Fruit fly (Drosophila melanogaster) whole organism, adult: Measurements from ENCODE around the gene Ankle2.

Experiments used
- CG12768 ChIP-seq: fragments of 200-800 bp; sonication (Bioruptor generic); optimal IDR thresholded peaks from 2 replicates; lab custom pipeline; 2017; ENCODE audit warnings: missing biosample characterization, missing genetic modification characterization, mild to moderate bottlenecking, moderate library complexity, missing genetic modification reagents
- CG33017 ChIP-seq: fragments of 200-800 bp; sonication (Bioruptor generic); optimal IDR thresholded peaks from 2 replicates; lab custom pipeline; 2018; ENCODE audit warnings: missing biosample characterization, mild to moderate bottlenecking, missing genetic modification characterization, moderate library complexity
- CG5204 ChIP-seq: fragments of 200-800 bp; sonication (Bioruptor generic); optimal IDR thresholded peaks from 2 replicates; lab custom pipeline; 2016; ENCODE audit warnings: missing biosample characterization, missing genetic modification characterization
- CG7045 ChIP-seq: fragments of 200-800 bp; sonication (Bioruptor generic); optimal IDR thresholded peaks from 2 replicates; lab custom pipeline; 2017; ENCODE audit warnings: missing biosample characterization, mild to moderate bottlenecking, missing genetic modification characterization
- Crg-1 ChIP-seq: fragments of 200-800 bp; sonication (Bioruptor generic); optimal IDR thresholded peaks from 2 replicates; lab custom pipeline; 2016; ENCODE audit warnings: missing biosample characterization, missing genetic modification characterization
- Hr96 ChIP-seq: fragments of 200-800 bp; sonication (Bioruptor generic); optimal IDR thresholded peaks from 2 replicates; lab custom pipeline; 2016; ENCODE audit warnings: missing biosample characterization, missing genetic modification characterization
- Mnt ChIP-seq: fragments of 200-800 bp; sonication (Bioruptor generic); optimal IDR thresholded peaks from 2 replicates; lab custom pipeline; 2016; ENCODE audit warnings: missing biosample characterization, mild to moderate bottlenecking, missing genetic modification characterization
- bab1 ChIP-seq: fragments of 200-800 bp; sonication (Bioruptor generic); optimal IDR thresholded peaks from 3 replicates; lab custom pipeline; 2019; ENCODE audit warnings: missing biosample characterization, mild to moderate bottlenecking, missing genetic modification characterization, moderate library complexity
- cic ChIP-seq: fragments of 200-800 bp; sonication (Bioruptor generic); optimal IDR thresholded peaks from 2 replicates; lab custom pipeline; 2017; ENCODE audit warnings: missing biosample characterization, mild to moderate bottlenecking, missing genetic modification characterization, moderate library complexity
- ovo ChIP-seq: fragments of 200-800 bp; sonication (Bioruptor generic); optimal IDR thresholded peaks from 2 replicates; lab custom pipeline; 2016; ENCODE audit warnings: missing biosample characterization, missing genetic modification characterization

DNA sequence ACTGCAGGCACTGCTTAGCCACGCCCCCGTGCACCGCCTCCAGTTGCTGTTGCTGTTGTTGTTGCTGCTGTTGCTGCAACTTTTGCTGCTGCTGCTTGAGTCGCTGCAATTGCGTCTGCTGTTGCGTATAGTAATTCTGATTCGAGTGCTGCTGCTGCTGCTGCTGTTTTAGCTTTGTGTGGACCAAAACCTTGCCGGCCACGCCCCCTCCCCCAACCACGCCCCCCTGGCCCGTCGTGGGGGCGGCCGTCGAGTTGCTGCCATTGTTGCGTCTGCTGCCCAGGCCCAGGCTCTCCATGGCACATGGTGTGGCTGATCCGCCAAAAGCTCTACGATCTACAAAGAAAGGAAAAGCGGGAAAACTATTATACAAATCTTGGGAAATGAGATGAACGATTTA is 44.7 kb downstream of the Ankle2 start:
- TF ChIP-seq Crg-1: no peak
- TF ChIP-seq ovo: no peak
- TF ChIP-seq CG12768 (GFP tag; lab: Kevin White, UChicago): no peak
- TF ChIP-seq CG5204 (GFP tag; lab: Kevin White, UChicago): no peak
- TF ChIP-seq Hr96 (GFP tag; lab: Kevin White, UChicago): no peak
- TF ChIP-seq bab1 (GFP tag; lab: Kevin White, UChicago): no peak
- TF ChIP-seq CG33017 (tag; lab: Kevin White, UChicago): no peak
- no peak for TF ChIP-seq cic (GFP tag; lab: Kevin White, UChicago)
- no peak for TF ChIP-seq CG7045 (GFP tag; lab: Kevin White, UChicago)
- no peak for TF ChIP-seq Mnt
